Fruit fly (Drosophila melanogaster) whole organism, embryonic: ENCODE data around the gene Sec5.

Experiments
- ATbp ChIP-seq: fragments of 200-800 bp; sonication (Bioruptor generic); optimal IDR thresholded peaks from 2 replicates; lab custom pipeline; 2017; ENCODE audit warnings: missing biosample characterization, mild to moderate bottlenecking, missing genetic modification characterization, missing genetic modification reagents
- Atf3 ChIP-seq: fragments of 200-800 bp; sonication (Bioruptor generic); optimal IDR thresholded peaks from 3 replicates; lab custom pipeline; 2016; ENCODE audit warnings: missing biosample characterization, missing genetic modification characterization
- Bgb ChIP-seq: fragments of 200-800 bp; sonication (Bioruptor generic); IDR thresholded peaks from 2 replicates; pipeline ENCODE4 v1.3.6; 2022; ENCODE audit warnings: missing biosample characterization, missing genetic modification characterization; ENCODE audit not compliant: partially characterized antibody
- CG10321 ChIP-seq: fragments of 200-800 bp; sonication (Bioruptor generic); IDR thresholded peaks from 2 replicates; pipeline ENCODE4 v1.3.6; 2022; ENCODE audit warnings: missing biosample characterization, missing genetic modification characterization
- CG10366 ChIP-seq: fragments of 200-800 bp; sonication (Bioruptor generic); IDR thresholded peaks from 2 replicates; pipeline ENCODE4 v1.3.6; 2022; ENCODE audit warnings: missing biosample characterization, missing genetic modification characterization
- CG12155 ChIP-seq: fragments of 200-800 bp; sonication (Bioruptor generic); optimal IDR thresholded peaks from 3 replicates; lab custom pipeline; 2016; ENCODE audit warnings: missing biosample characterization, missing genetic modification characterization
- CG1233 ChIP-seq: fragments of 200-800 bp; sonication (Bioruptor generic); optimal IDR thresholded peaks from 4 replicates; lab custom pipeline; 2018; ENCODE audit warnings: missing biosample characterization, mild to moderate bottlenecking, missing genetic modification characterization
- CG13624 ChIP-seq: fragments of 200-800 bp; sonication (Bioruptor generic); optimal IDR thresholded peaks from 2 replicates; lab custom pipeline; 2016; ENCODE audit warnings: missing biosample characterization, missing genetic modification characterization
- CG15269 ChIP-seq: fragments of 200-800 bp; sonication (Bioruptor generic); optimal IDR thresholded peaks from 2 replicates; lab custom pipeline; 2018; ENCODE audit warnings: missing biosample characterization, mild to moderate bottlenecking, missing genetic modification characterization, moderate library complexity
- CG15514 ChIP-seq: fragments of 200-800 bp; sonication (Bioruptor generic); optimal IDR thresholded peaks from 3 replicates; lab custom pipeline; 2017; ENCODE audit warnings: missing biosample characterization, missing genetic modification characterization, mild to moderate bottlenecking, moderate library complexity, missing genetic modification reagents
- CG15696 ChIP-seq: fragments of 200-800 bp; sonication (Bioruptor generic); optimal IDR thresholded peaks from 2 replicates; lab custom pipeline; 2019; ENCODE audit warnings: missing biosample characterization, mild to moderate bottlenecking, missing genetic modification characterization, moderate library complexity
- CG18619 ChIP-seq: fragments of 200-800 bp; sonication (Bioruptor generic); optimal IDR thresholded peaks from 3 replicates; lab custom pipeline; 2017; ENCODE audit warnings: missing biosample characterization, mild to moderate bottlenecking, missing genetic modification characterization
- CG2678 ChIP-seq: fragments of 200-800 bp; sonication (Bioruptor generic); optimal IDR thresholded peaks from 3 replicates; lab custom pipeline; 2019; ENCODE audit warnings: missing biosample characterization, mild to moderate bottlenecking, missing genetic modification characterization, moderate library complexity
- CG2712 ChIP-seq: fragments of 200-800 bp; optimal IDR thresholded peaks from 3 replicates; lab custom pipeline; 2019; ENCODE audit warnings: missing biosample characterization, mild to moderate bottlenecking, missing genetic modification characterization, moderate library complexity
- CG34224 ChIP-seq: fragments of 200-800 bp; sonication (Bioruptor generic); IDR thresholded peaks from 3 replicates; pipeline ENCODE4 v1.3.6; 2022; ENCODE audit warnings: missing biosample characterization, missing genetic modification characterization; ENCODE audit not compliant: partially characterized antibody
- CG3838 ChIP-seq: fragments of 200-800 bp; sonication (Bioruptor generic); optimal IDR thresholded peaks from 3 replicates; lab custom pipeline; 2016; ENCODE audit warnings: missing biosample characterization, missing genetic modification characterization
- CG4424 ChIP-seq: fragments of 200-800 bp; sonication (Bioruptor generic); optimal IDR thresholded peaks from 3 replicates; lab custom pipeline; 2016; ENCODE audit warnings: missing biosample characterization, missing genetic modification characterization
- CG4617 ChIP-seq: fragments of 200-800 bp; sonication (Bioruptor generic); optimal IDR thresholded peaks from 3 replicates; lab custom pipeline; 2016; ENCODE audit warnings: missing biosample characterization, missing genetic modification characterization, borderline replicate concordance
- CG8388 ChIP-seq: fragments of 200-800 bp; sonication (Bioruptor generic); optimal IDR thresholded peaks from 2 replicates; lab custom pipeline; 2019; ENCODE audit warnings: missing biosample characterization, mild to moderate bottlenecking, missing genetic modification characterization, moderate library complexity
- CkIIα-i1 ChIP-seq: fragments of 200-800 bp; sonication (Bioruptor generic); IDR thresholded peaks from 2 replicates; pipeline ENCODE4 v1.3.6; 2022; ENCODE audit warnings: missing biosample characterization, missing genetic modification characterization
- ERR ChIP-seq: fragments of 200-800 bp; sonication (Bioruptor generic); optimal IDR thresholded peaks from 2 replicates; lab custom pipeline; 2016; ENCODE audit warnings: missing biosample characterization, missing genetic modification characterization
- Gsc ChIP-seq: fragments of 200-800 bp; sonication (Bioruptor generic); IDR thresholded peaks from 2 replicates; pipeline ENCODE4 v1.3.6; 2022; ENCODE audit warnings: missing biosample characterization, missing genetic modification characterization
- HLH54F ChIP-seq: fragments of 200-800 bp; sonication (Bioruptor generic); optimal IDR thresholded peaks from 3 replicates; lab custom pipeline; 2016; ENCODE audit warnings: missing biosample characterization, missing genetic modification characterization
- Hr78 ChIP-seq, 2 experiments: fragments of 200-800 bp in 1 of 2; fragments of >200 bp in 1 of 2; sonication (Bioruptor generic) in 1 of 2; optimal IDR thresholded peaks; 2 replicates each; lab custom pipeline; 2017 to 2019; ENCODE audit warnings: missing biosample characterization in 2 of 2, missing genetic modification characterization in 2 of 2, mild to moderate bottlenecking in 1 of 2, moderate library complexity in 1 of 2
- Hsf ChIP-seq: fragments of 200-800 bp; sonication (Bioruptor generic); optimal IDR thresholded peaks from 3 replicates; lab custom pipeline; 2016; ENCODE audit warnings: missing biosample characterization, missing genetic modification characterization
- Meics ChIP-seq: fragments of 200-800 bp; sonication (Bioruptor generic); optimal IDR thresholded peaks from 2 replicates; lab custom pipeline; 2017; ENCODE audit warnings: missing biosample characterization, mild to moderate bottlenecking, missing genetic modification characterization
- Poxn ChIP-seq: fragments of 200-800 bp; sonication (Bioruptor generic); IDR thresholded peaks from 2 replicates; pipeline ENCODE4 v1.3.6; 2022; ENCODE audit warnings: missing biosample characterization, missing genetic modification characterization
- Vsx1 ChIP-seq: fragments of 200-800 bp; sonication (Bioruptor generic); optimal IDR thresholded peaks from 2 replicates; lab custom pipeline; 2017; ENCODE audit warnings: missing biosample characterization, mild to moderate bottlenecking, missing genetic modification characterization, missing genetic modification reagents
- amos ChIP-seq: fragments of 200-800 bp; sonication (Bioruptor generic); IDR thresholded peaks from 2 replicates; pipeline ENCODE4 v1.3.6; 2022; ENCODE audit warnings: missing biosample characterization, missing genetic modification characterization; ENCODE audit not compliant: partially characterized antibody
- ash1 ChIP-seq: fragments of 200-800 bp; sonication (Bioruptor generic); optimal IDR thresholded peaks from 2 replicates; lab custom pipeline; 2018; ENCODE audit warnings: missing biosample characterization, mild to moderate bottlenecking, missing genetic modification characterization
- dati ChIP-seq: fragments of 200-800 bp; sonication (Bioruptor generic); IDR thresholded peaks from 2 replicates; pipeline ENCODE4 v1.3.6; 2022; ENCODE audit warnings: missing biosample characterization, missing genetic modification characterization
- dm ChIP-seq: fragments of 200-800 bp; sonication (Bioruptor generic); optimal IDR thresholded peaks from 3 replicates; lab custom pipeline; 2016; ENCODE audit warnings: missing biosample characterization, missing genetic modification characterization
- dpn ChIP-seq, 2 experiments: fragments of 200-800 bp; sonication (Bioruptor generic); optimal IDR thresholded peaks; 3 replicates each; lab custom pipeline; 2016; ENCODE audit warnings: missing biosample characterization in 2 of 2, missing genetic modification characterization in 2 of 2
- esg ChIP-seq: fragments of 200-800 bp; sonication (Bioruptor generic); conservative IDR thresholded peaks from 2 replicates; pipeline ENCODE4 v1.3.6; 2022; ENCODE audit warnings: missing biosample characterization, missing genetic modification characterization
- ewg ChIP-seq: fragments of 200-800 bp; sonication (Bioruptor generic); optimal IDR thresholded peaks from 3 replicates; lab custom pipeline; 2017; ENCODE audit warnings: mild to moderate bottlenecking, missing biosample characterization, missing genetic modification reagents, missing genetic modification characterization
- fd3F ChIP-seq: fragments of 200-800 bp; sonication (Bioruptor generic); optimal IDR thresholded peaks from 2 replicates; lab custom pipeline; 2018; ENCODE audit warnings: missing biosample characterization, mild to moderate bottlenecking, missing genetic modification characterization, moderate library complexity
- fru ChIP-seq: fragments of >200 bp; optimal IDR thresholded peaks from 2 replicates; lab custom pipeline; 2017
- gsb ChIP-seq: fragments of 200-800 bp; sonication (Bioruptor generic); IDR thresholded peaks from 2 replicates; pipeline ENCODE4 v1.3.6; 2022; ENCODE audit warnings: missing biosample characterization, missing genetic modification characterization
- kay ChIP-seq: fragments of 200-800 bp; sonication (Bioruptor generic); optimal IDR thresholded peaks from 2 replicates; lab custom pipeline; 2016; ENCODE audit warnings: missing biosample characterization, missing genetic modification characterization
- nerfin-2 ChIP-seq: fragments of 200-800 bp; sonication (Bioruptor generic); IDR thresholded peaks from 2 replicates; pipeline ENCODE4 v1.3.6; 2022; ENCODE audit warnings: missing biosample characterization, missing genetic modification characterization; ENCODE audit not compliant: partially characterized antibody
- odd ChIP-seq: fragments of 200-800 bp; sonication (Bioruptor generic); optimal IDR thresholded peaks from 2 replicates; lab custom pipeline; 2017; ENCODE audit warnings: missing biosample characterization, mild to moderate bottlenecking, missing genetic modification characterization
- p53 ChIP-seq: fragments of 200-800 bp; sonication (Bioruptor generic); optimal IDR thresholded peaks from 2 replicates; lab custom pipeline; 2016; ENCODE audit warnings: missing biosample characterization, missing genetic modification characterization
- pros ChIP-seq: fragments of 200-800 bp; sonication (Bioruptor generic); optimal IDR thresholded peaks from 3 replicates; lab custom pipeline; 2019; ENCODE audit warnings: missing biosample characterization, mild to moderate bottlenecking, missing genetic modification characterization, moderate library complexity
- repo ChIP-seq: fragments of 200-800 bp; sonication (Bioruptor generic); optimal IDR thresholded peaks from 2 replicates; lab custom pipeline; 2016; ENCODE audit warnings: missing biosample characterization, missing genetic modification characterization
- sim ChIP-seq: fragments of 200-800 bp; sonication (Bioruptor generic); IDR thresholded peaks from 2 replicates; pipeline ENCODE4 v1.3.6; 2022; ENCODE audit warnings: missing biosample characterization, missing genetic modification characterization
- trem ChIP-seq: fragments of 200-800 bp; optimal IDR thresholded peaks from 3 replicates; lab custom pipeline; 2019; ENCODE audit warnings: missing biosample characterization, mild to moderate bottlenecking, missing genetic modification characterization, moderate library complexity
- ttk ChIP-seq: fragments of 200-800 bp; sonication (Bioruptor generic); IDR thresholded peaks from 2 replicates; pipeline ENCODE4 v2.1.2; 2022; ENCODE audit warnings: missing biosample characterization, missing genetic modification characterization
- vnd ChIP-seq: fragments of 200-800 bp; sonication (Bioruptor generic); IDR thresholded peaks from 3 replicates; pipeline ENCODE4 v1.3.6; 2022; ENCODE audit warnings: missing biosample characterization, missing genetic modification characterization; ENCODE audit not compliant: partially characterized antibody

Sec5 gene

dm6 chr2L:3478034-3478880, 21.2 kb downstream of the Sec5 start, which contains the start of gene Thor (continued):
- TF ChIP-seq Atf3 (GFP tag; lab: Kevin White, UChicago) (peak; percentile 50), repo (GFP tag; lab: Kevin White, UChicago) (peak; percentile 81), CG18619 (GFP tag; lab: Kevin White, UChicago) (peak; percentile 67), CG15269 (tag; lab: Kevin White, UChicago) (peak; percentile 59), CG1233 (peak; percentile 70), Hr78 (GFP tag; optimal IDR thresholded peaks at IDR 0.05; lab: Kevin White, UChicago) (peak in 1 of 2 experiments; percentile 6), esg (GFP tag; lab: Robert Waterston, UW) (no peak), ERR (GFP tag; lab: Kevin White, UChicago) (peak; percentile 77), Hsf (GFP tag; lab: Kevin White, UChicago) (peak; percentile 36), ttk (GFP tag; lab: Robert Waterston, UW) (peak; percentile 42), ewg (GFP tag; lab: Kevin White, UChicago) (peak; percentile 42), amos (peak; percentile 57; the same call in 1 of the 2 replicates), sim (GFP tag; lab: Robert Waterston, UW) (peak; percentile 69; the same call in 1 of the 2 replicates), Bgb (GFP tag; lab: Robert Waterston, UW) (peak; percentile 75), Poxn (GFP tag; lab: Robert Waterston, UW) (peak; percentile 31; the same call in 1 of the 2 replicates), CG15696 (peak; percentile 40), fd3F (GFP tag; lab: Kevin White, UChicago) (no peak), p53 (GFP tag; lab: Kevin White, UChicago) (peak; percentile 57), CG12155 (GFP tag; lab: Kevin White, UChicago) (peak; percentile 24), CG3838 (no peak), vnd (GFP tag; lab: Robert Waterston, UW) (no peak), CG15514 (GFP tag; lab: Kevin White, UChicago) (peak; percentile 61), pros (GFP tag; lab: Kevin White, UChicago) (peak; percentile 68), Vsx1 (GFP tag; lab: Kevin White, UChicago) (peak; percentile 59), CG34224 (GFP tag; lab: Robert Waterston, UW) (peak; percentile 61; the same call in 2 of the 3 replicates), CG10366 (GFP tag; lab: Robert Waterston, UW) (no peak), dpn (GFP tag; optimal IDR thresholded peaks at IDR 0.05; lab: Kevin White, UChicago) (peak; percentile 36 to 74), CG2678 (tag; lab: Kevin White, UChicago) (peak; percentile 61), CG8388 (GFP tag; lab: Kevin White, UChicago) (peak; percentile 24), Gsc (GFP tag; lab: Robert Waterston, UW) (no peak), ATbp (peak; percentile 74), ash1 (peak; percentile 77), kay (peak; percentile 24), CG13624 (GFP tag; lab: Kevin White, UChicago) (peak; percentile 96), dm (GFP tag; lab: Kevin White, UChicago) (peak; percentile 56), gsb (GFP tag; lab: Robert Waterston, UW) (peak; percentile 68), odd (GFP tag; lab: Kevin White, UChicago) (peak; percentile 39), Meics (GFP tag; lab: Kevin White, UChicago) (peak; percentile 70), CG4424 (GFP tag; lab: Kevin White, UChicago) (peak; percentile 40), dati (peak; percentile 69), CG4617 (peak; percentile 37), CG10321 (GFP tag; lab: Robert Waterston, UW) (peak; percentile 58), nerfin-2 (GFP tag; lab: Robert Waterston, UW) (no peak), trem (tag; lab: Kevin White, UChicago) (peak; percentile 24), CG2712 (tag; lab: Kevin White, UChicago) (peak; percentile 56), CkIIα-i1 (GFP tag; lab: Robert Waterston, UW) (peak; percentile 2; the same call in 1 of the 2 replicates), fru (lab: Kevin White, UChicago) (no peak), HLH54F (GFP tag; lab: Kevin White, UChicago) (peak; percentile 54)
